Fruit fly (Drosophila melanogaster): ENCODE measurements around the gene Gcn2.

dm6 chr3R:31409627-31410201, 14.3 kb downstream of the Gcn2 start:
- TF ChIP-seq CG34367 (tag; optimal IDR thresholded peaks at IDR 0.05), result no peak
- TF ChIP-seq CG8301 (tag; optimal IDR thresholded peaks at IDR 0.05), result no peak
- TF ChIP-seq CG9948 (tag; optimal IDR thresholded peaks at IDR 0.05), result no peak
- TF ChIP-seq CG8159 (tag; optimal IDR thresholded peaks at IDR 0.05), result no peak
- no peak for TF ChIP-seq fd96Ca (GFP tag; IDR thresholded peaks at IDR 0.05)
- TF ChIP-seq Pif1B (GFP tag; optimal IDR thresholded peaks at IDR 0.05), result peak; percentile 13
- TF ChIP-seq rn (GFP tag; IDR thresholded peaks at IDR 0.05), result no peak
- no peak for TF ChIP-seq CG13204 (GFP tag; optimal IDR thresholded peaks at IDR 0.05)
- no peak for TF ChIP-seq CG17806 (tag; optimal IDR thresholded peaks at IDR 0.05)
- peak; percentile 64 for TF ChIP-seq EcR (GFP tag; optimal IDR thresholded peaks at IDR 0.05)

Data from whole organism, pupa.